Fruit fly (Drosophila melanogaster): ENCODE results near the gene CG10973.

The CG10973 gene

dm6 chr3L:12749567-12750535, 4.7 kb downstream of the CG10973 start, which contains the start of the genes Klc and CG10984 (continued):
- peak; percentile 57 for TF ChIP-seq CG34376 (GFP tag; optimal IDR thresholded peaks at IDR 0.05)
- TF ChIP-seq CG6791 (GFP tag; IDR thresholded peaks at IDR 0.05; ENCODE audit: partially characterized antibody): 0 out of 3 replicates have a peak, but pooled peaks have one; percentile 15
- 0 out of 2 replicates have a peak, but pooled peaks have one; percentile 14 for TF ChIP-seq peb (GFP tag; IDR thresholded peaks at IDR 0.05)
- TF ChIP-seq CG9609 (GFP tag; optimal IDR thresholded peaks at IDR 0.05): peak; percentile 58
- peak; percentile 87; the same call in 2 of the 3 replicates for TF ChIP-seq CG34422 (GFP tag; IDR thresholded peaks at IDR 0.05)
- TF ChIP-seq zfh2 (GFP tag; optimal IDR thresholded peaks at IDR 0.05): peak; percentile 64
- TF ChIP-seq CG2116 (GFP tag; optimal IDR thresholded peaks at IDR 0.05): peak; percentile 21
- TF ChIP-seq CG11247 (GFP tag; IDR thresholded peaks at IDR 0.05): no peak; the same call in none of the 2 replicates
- peak; percentile 45 for TF ChIP-seq CG18619 (GFP tag; optimal IDR thresholded peaks at IDR 0.05)
- peak; percentile 74 for TF ChIP-seq chn (GFP tag; optimal IDR thresholded peaks at IDR 0.05)
- TF ChIP-seq Xrp1 (GFP tag; IDR thresholded peaks at IDR 0.05): peak; percentile 59
- peak; percentile 38 for TF ChIP-seq CG13296 (GFP tag; optimal IDR thresholded peaks at IDR 0.05)
- TF ChIP-seq CG11093 (GFP tag; IDR thresholded peaks at IDR 0.05): 0 out of 3 replicates have a peak, but pooled peaks have one; percentile 56
- peak; percentile 76 for TF ChIP-seq CG2120 (GFP tag; optimal IDR thresholded peaks at IDR 0.05)
- TF ChIP-seq Camta (GFP tag; optimal IDR thresholded peaks at IDR 0.05): peak; percentile 63
- TF ChIP-seq sisA (GFP tag; IDR thresholded peaks at IDR 0.05): no peak
- TF ChIP-seq ken (GFP tag; IDR thresholded peaks at IDR 0.05): peak; percentile 65; the same call in 1 of the 3 replicates
- no peak for TF ChIP-seq HHEX (GFP tag; optimal IDR thresholded peaks at IDR 0.05)
- peak; percentile 61 for TF ChIP-seq Hsf (GFP tag; optimal IDR thresholded peaks at IDR 0.05)
- TF ChIP-seq Myb (GFP tag; optimal IDR thresholded peaks at IDR 0.05): peak; percentile 19
- peak; percentile 70; the same call in 1 of the 2 replicates for TF ChIP-seq ranshi (GFP tag; IDR thresholded peaks at IDR 0.05)
- TF ChIP-seq HmgZ (tag; optimal IDR thresholded peaks at IDR 0.05): peak; percentile 10
- TF ChIP-seq nau (GFP tag; optimal IDR thresholded peaks at IDR 0.05): peak; percentile 69
- peak; percentile 6 for TF ChIP-seq CG11398 (GFP tag; optimal IDR thresholded peaks at IDR 0.05)
- TF ChIP-seq wdn (GFP tag; IDR thresholded peaks at IDR 0.05): 0 out of 2 replicates have a peak, but pooled peaks have one; percentile 10
- TF ChIP-seq lola (GFP tag; optimal IDR thresholded peaks at IDR 0.05): no peak
- TF ChIP-seq cg (GFP tag; optimal IDR thresholded peaks at IDR 0.05): peak; percentile 84
- TF ChIP-seq CG6854 (GFP tag; optimal IDR thresholded peaks at IDR 0.05): no peak
- TF ChIP-seq gro (GFP tag; optimal IDR thresholded peaks at IDR 0.05): peak; percentile 64
- peak; percentile 65 for TF ChIP-seq tin (GFP tag; optimal IDR thresholded peaks at IDR 0.05)
- no peak for TF ChIP-seq fd64A (GFP tag; optimal IDR thresholded peaks at IDR 0.05)
- no peak for TF ChIP-seq crc (GFP tag; optimal IDR thresholded peaks at IDR 0.05)
- peak; percentile 47 for TF ChIP-seq CG10979 (tag; optimal IDR thresholded peaks at IDR 0.05)
- TF ChIP-seq Dfd (GFP tag; optimal IDR thresholded peaks at IDR 0.05): no peak
- peak; percentile 29 for TF ChIP-seq CG13424 (tag; optimal IDR thresholded peaks at IDR 0.05)
- TF ChIP-seq E2f1 (GFP tag; IDR thresholded peaks at IDR 0.05): peak; percentile 72
- peak; percentile 48 for TF ChIP-seq CG16863 (GFP tag; optimal IDR thresholded peaks at IDR 0.05)
- peak; percentile 75; the same call in 2 of the 3 replicates for TF ChIP-seq tgo (GFP tag; IDR thresholded peaks at IDR 0.05)
- peak; percentile 90 for TF ChIP-seq kay (GFP tag; optimal IDR thresholded peaks at IDR 0.05)
- peak; percentile 62 for TF ChIP-seq CG1233 (GFP tag; optimal IDR thresholded peaks at IDR 0.05)
- peak; percentile 11 for TF ChIP-seq CG3407 (GFP tag; optimal IDR thresholded peaks at IDR 0.05)
- TF ChIP-seq CG5245 (GFP tag; optimal IDR thresholded peaks at IDR 0.05): peak; percentile 12
- TF ChIP-seq CG12071 (GFP tag; optimal IDR thresholded peaks at IDR 0.05): no peak
- TF ChIP-seq Fer3 (tag; optimal IDR thresholded peaks at IDR 0.05): peak; percentile 28
- TF ChIP-seq CG4328 (GFP tag; optimal IDR thresholded peaks at IDR 0.05): peak; percentile 37
- peak; percentile 28 for TF ChIP-seq maf-S (GFP tag; optimal IDR thresholded peaks at IDR 0.05)
- TF ChIP-seq Stat92E (GFP tag; optimal IDR thresholded peaks at IDR 0.05): no peak
- peak; percentile 36 for TF ChIP-seq en (GFP tag; optimal IDR thresholded peaks at IDR 0.05)

Measured in whole organism, embryonic.